Fruit fly (Drosophila melanogaster) whole organism: ENCODE results near the gene CG13314.

Source experiments
- CG8478 ChIP-seq: fragments of >200 bp; optimal IDR thresholded peaks from 2 replicates; lab custom pipeline; 2018; ENCODE audit warnings: inconsistent platforms
- Dll ChIP-seq: fragments of >200 bp; optimal IDR thresholded peaks from 2 replicates; lab custom pipeline; 2017
- EcR ChIP-seq, 2 experiments: fragments of >200 bp; optimal IDR thresholded peaks; 2 replicates each; lab custom pipeline; 2017; ENCODE audit warnings: missing biosample characterization in 2 of 2, missing genetic modification characterization in 2 of 2, missing genetic modification reagents in 2 of 2
- pan ChIP-seq: fragments of >200 bp; optimal IDR thresholded peaks from 2 replicates; lab custom pipeline; 2017
- psq ChIP-seq: fragments of >200 bp; optimal IDR thresholded peaks from 2 replicates; lab custom pipeline; 2017
- usp ChIP-seq: fragments of >200 bp; optimal IDR thresholded peaks from 2 replicates; lab custom pipeline; 2017; ENCODE audit warnings: missing biosample characterization, missing genetic modification characterization, mixed read lengths

DNA sequence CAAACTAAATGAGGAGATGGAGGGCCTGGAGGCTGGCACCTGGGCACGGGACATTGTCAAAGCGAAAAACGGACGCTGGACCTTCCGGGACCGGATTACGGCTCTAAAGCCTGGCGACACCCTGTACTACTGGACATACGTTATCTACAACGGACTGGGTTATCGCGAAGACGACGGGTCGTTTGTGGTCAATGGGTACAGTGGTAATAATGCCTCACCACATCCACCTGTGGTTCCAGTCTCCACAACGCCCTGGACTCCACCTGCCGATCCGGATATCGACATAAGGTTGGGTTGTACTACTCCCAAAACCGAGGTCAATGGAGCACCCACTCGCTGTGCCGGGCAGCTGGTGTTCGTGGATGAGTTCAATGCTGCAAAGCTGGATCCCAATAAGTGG lies 26.4 kb upstream of the CG13314 start:
- TF ChIP-seq usp, result no peak
- TF ChIP-seq psq (lab: Kevin White, UChicago), result no peak
- TF ChIP-seq pan (lab: Kevin White, UChicago), result no peak
- TF ChIP-seq EcR (GFP tag; optimal IDR thresholded peaks at IDR 0.05; lab: Kevin White, UChicago), result no peak
- TF ChIP-seq Dll, result peak; percentile 38
- no peak for TF ChIP-seq CG8478 (lab: Kevin White, UChicago)
